Fruit fly (Drosophila melanogaster) whole organism: ENCODE measurements around the gene Srr.
A peak's percentile ranks its signal among the peaks of the same experiment; 100 is the strongest.

Source experiments
- CG8478 ChIP-seq: fragments of >200 bp; optimal IDR thresholded peaks from 2 replicates; lab custom pipeline; 2018; ENCODE audit warnings: inconsistent platforms
- Dll ChIP-seq: fragments of >200 bp; optimal IDR thresholded peaks from 2 replicates; lab custom pipeline; 2017
- EcR ChIP-seq, 2 experiments: fragments of >200 bp; optimal IDR thresholded peaks; 2 replicates each; lab custom pipeline; 2017; ENCODE audit warnings: missing biosample characterization in 2 of 2, missing genetic modification characterization in 2 of 2, missing genetic modification reagents in 2 of 2
- pan ChIP-seq: fragments of >200 bp; optimal IDR thresholded peaks from 2 replicates; lab custom pipeline; 2017
- psq ChIP-seq: fragments of >200 bp; optimal IDR thresholded peaks from 2 replicates; lab custom pipeline; 2017
- usp ChIP-seq: fragments of >200 bp; optimal IDR thresholded peaks from 2 replicates; lab custom pipeline; 2017; ENCODE audit warnings: missing biosample characterization, missing genetic modification characterization, mixed read lengths

Srr gene

dm6 chr3R:9365121-9365520 is at the start of gene Srr:
Gene Srr, plus strand, starts transcription at chr3R:9365398.
- TF ChIP-seq psq (lab: Kevin White, UChicago) = no peak

- TF ChIP-seq psq (lab: Kevin White, UChicago) = no peak
- TF ChIP-seq pan (lab: Kevin White, UChicago) = no peak
- TF ChIP-seq usp (GFP tag; lab: Kevin White, UChicago) = no peak
- no peak for TF ChIP-seq Dll (lab: Kevin White, UChicago)
- TF ChIP-seq EcR (GFP tag; optimal IDR thresholded peaks at IDR 0.05; lab: Kevin White, UChicago) = no peak
- TF ChIP-seq CG8478 = no peak
Measured at dm6 chr3R:9321470-9321869, 43.7 kb upstream of the Srr start, which contains the start of gene HP1e. Gene HP1e, plus strand, starts transcription at chr3R:9321770.

dm6 chr3R:9328411-9328810 is 36.8 kb upstream of the Srr start, which contains the start of gene CG8861:
Gene CG8861, minus strand, starts transcription at chr3R:9328511.
- TF ChIP-seq pan (lab: Kevin White, UChicago) = no peak
- TF ChIP-seq CG8478 = no peak
- no peak for TF ChIP-seq psq (lab: Kevin White, UChicago)
- no peak for TF ChIP-seq EcR (GFP tag; optimal IDR thresholded peaks at IDR 0.05; lab: Kevin White, UChicago)
- TF ChIP-seq Dll (lab: Kevin White, UChicago) = no peak
- no peak for TF ChIP-seq usp (GFP tag; lab: Kevin White, UChicago)

dm6 chr3R:9328812-9329211 is 36.4 kb upstream of the Srr start:
- no peak for TF ChIP-seq EcR (GFP tag; optimal IDR thresholded peaks at IDR 0.05; lab: Kevin White, UChicago)
- no peak for TF ChIP-seq psq (lab: Kevin White, UChicago)
- TF ChIP-seq pan (lab: Kevin White, UChicago) = no peak
- TF ChIP-seq Dll (lab: Kevin White, UChicago) = no peak
- TF ChIP-seq usp (GFP tag; lab: Kevin White, UChicago) = no peak
- no peak for TF ChIP-seq CG8478

dm6 chr3R:9330231-9330630 is 35.0 kb upstream of the Srr start, which contains the start of gene CG12951:
Gene CG12951, minus strand, starts transcription at chr3R:9330331.
- no peak for TF ChIP-seq EcR (GFP tag; optimal IDR thresholded peaks at IDR 0.05; lab: Kevin White, UChicago)
- no peak for TF ChIP-seq pan (lab: Kevin White, UChicago)
- TF ChIP-seq psq (lab: Kevin White, UChicago) = no peak
- no peak for TF ChIP-seq Dll (lab: Kevin White, UChicago)
- no peak for TF ChIP-seq CG8478
- TF ChIP-seq usp (GFP tag; lab: Kevin White, UChicago) = no peak

- TF ChIP-seq usp (GFP tag; lab: Kevin White, UChicago) (no peak), psq (lab: Kevin White, UChicago) (no peak), Dll (lab: Kevin White, UChicago) (no peak), pan (lab: Kevin White, UChicago) (no peak), CG8478 (no peak), EcR (GFP tag; optimal IDR thresholded peaks at IDR 0.05; lab: Kevin White, UChicago) (no peak)
Measured at dm6 chr3R:9331861-9332260, 33.3 kb upstream of the Srr start, which contains the start of gene CG16749. Gene CG16749, minus strand, starts transcription at chr3R:9331885.

dm6 chr3R:9334592-9335518 is 30.3 kb upstream of the Srr start, which contains the start of the genes Aduk and pasi2:
Gene Aduk, minus strand, starts transcription at chr3R:9334714.
Gene pasi2, plus strand, starts transcription at chr3R:9335170.
- TF ChIP-seq Dll (lab: Kevin White, UChicago) (no peak), usp (GFP tag; lab: Kevin White, UChicago) (no peak), CG8478 (no peak), psq (lab: Kevin White, UChicago) (no peak), pan (lab: Kevin White, UChicago) (no peak), EcR (GFP tag; optimal IDR thresholded peaks at IDR 0.05; lab: Kevin White, UChicago) (no peak)

- TF ChIP-seq CG8478 = no peak
- no peak for TF ChIP-seq pan (lab: Kevin White, UChicago)
- no peak for TF ChIP-seq Dll (lab: Kevin White, UChicago)
- TF ChIP-seq EcR (GFP tag; optimal IDR thresholded peaks at IDR 0.05; lab: Kevin White, UChicago) = no peak
- TF ChIP-seq psq (lab: Kevin White, UChicago) = no peak
- no peak for TF ChIP-seq usp (GFP tag; lab: Kevin White, UChicago)
Measured at dm6 chr3R:9337402-9338254, 27.6 kb upstream of the Srr start.

- TF ChIP-seq EcR (GFP tag; optimal IDR thresholded peaks at IDR 0.05; lab: Kevin White, UChicago) (peak in 1 of 2 experiments; percentile 87), pan (lab: Kevin White, UChicago) (no peak)
Measured at dm6 chr3R:9338771-9339170, 26.4 kb upstream of the Srr start.

dm6 chr3R:9339176-9340075 is 25.8 kb upstream of the Srr start:
- peak in 1 of 2 experiments; percentile 14 for TF ChIP-seq EcR (GFP tag; optimal IDR thresholded peaks at IDR 0.05; lab: Kevin White, UChicago)
- no peak for TF ChIP-seq psq (lab: Kevin White, UChicago)

dm6 chr3R:9340076-9340315 is 25.2 kb upstream of the Srr start, which contains the start of gene drn:
Gene drn, plus strand, starts transcription at chr3R:9340216.
- no peak for TF ChIP-seq pan (lab: Kevin White, UChicago)
- no peak for TF ChIP-seq psq (lab: Kevin White, UChicago)
- no peak for TF ChIP-seq EcR (GFP tag; optimal IDR thresholded peaks at IDR 0.05; lab: Kevin White, UChicago)
- no peak for TF ChIP-seq usp (GFP tag; lab: Kevin White, UChicago)
